Fruit fly (Drosophila melanogaster): ENCODE data around the gene CG17715.
"Not testable (repeated sequence)": the region's sequence is repeated elsewhere in the genome, so short reads cannot be mapped to it uniquely, and the experiment has no call there.

Gene CG17715

DNA sequence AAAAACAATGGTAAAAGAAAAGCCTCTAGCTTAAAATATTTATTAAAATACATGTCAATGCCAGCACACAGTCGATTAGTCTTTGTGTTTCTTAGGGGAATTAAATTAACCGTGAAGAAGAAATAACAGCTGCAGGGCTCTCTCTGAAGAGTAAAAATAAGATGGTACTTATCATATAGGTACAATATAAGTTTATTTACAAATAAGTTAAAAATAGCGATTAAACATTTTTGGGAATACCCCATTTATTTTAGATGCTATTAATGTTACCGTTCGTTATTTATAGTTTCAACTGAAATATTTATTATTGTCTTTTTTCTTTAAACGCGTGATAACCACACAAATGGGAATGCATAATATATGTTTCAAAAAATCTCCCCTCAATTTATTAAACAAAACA lies at the start of gene CG17715:
Gene CG17715, plus strand, starts transcription at position 301 of the 400 bp plus-strand sequence.
- not testable (repeated sequence) for TF ChIP-seq rgr (GFP tag; optimal IDR thresholded peaks at IDR 0.05); CrebA (GFP tag; optimal IDR thresholded peaks at IDR 0.05; ENCODE audit: borderline replicate concordance); Dif (GFP tag; optimal IDR thresholded peaks at IDR 0.05; ENCODE audit: partially characterized antibody)

dm6 chr2L:22798269-22798668 lies 45.8 kb upstream of the CG17715 start, which contains the start of gene CG40439:
TSS of gene CG40439 (minus strand) at chr2L:22798276.
- TF ChIP-seq CG9705, N, h (GFP tag; optimal IDR thresholded peaks at IDR 0.05): not testable (repeated sequence)

Data from whole organism, wandering third instar larva.